Worm (Caenorhabditis elegans) whole organism, young adult: Measurements from ENCODE around the gene Y38H6C.24.

Source experiments
- B0336.3 ChIP-seq: fragments of 200-800 bp; sonication (Bioruptor generic); IDR thresholded peaks from 2 replicates; pipeline ENCODE4 v1.3.6; 2022; ENCODE audit warnings: missing genetic modification characterization, missing compliant biosample characterization
- F39B2.1 ChIP-seq: fragments of 200-800 bp; sonication (Bioruptor generic); IDR thresholded peaks from 2 replicates; pipeline ENCODE4 v1.3.6; 2022; ENCODE audit warnings: missing genetic modification reagents, missing genetic modification characterization, missing compliant biosample characterization
- ama-1 ChIP-seq, 3 experiments: fragments of 150-350 bp in 1 of 3; sonication (generic microtip) in 2 of 3; optimal IDR thresholded peaks; 2 replicates each; lab custom pipeline; 2014 to 2018; ENCODE audit warnings: missing biosample characterization in 2 of 3, missing genetic modification characterization in 2 of 3, missing genetic modification reagents in 2 of 3
- attf-3 ChIP-seq: fragments of 200-800 bp; sonication (Bioruptor generic); conservative IDR thresholded peaks from 2 replicates; pipeline ENCODE4 v1.3.6; 2022; ENCODE audit warnings: missing genetic modification reagents, missing genetic modification characterization, missing compliant biosample characterization
- dpff-1 ChIP-seq: sonication (generic microtip); optimal IDR thresholded peaks from 2 replicates; lab custom pipeline; 2017; ENCODE audit warnings: mild to moderate bottlenecking, missing genetic modification characterization, missing compliant biosample characterization
- let-526 ChIP-seq: fragments of 200-800 bp; sonication (Bioruptor generic); IDR thresholded peaks from 2 replicates; pipeline ENCODE4 v1.3.6; 2022; ENCODE audit warnings: missing genetic modification reagents, missing genetic modification characterization, missing compliant biosample characterization
- lsl-1 ChIP-seq: fragments of 200-800 bp; sonication (Bioruptor generic); optimal IDR thresholded peaks from 2 replicates; lab custom pipeline; 2018; ENCODE audit warnings: mild to moderate bottlenecking, missing genetic modification characterization, moderate library complexity, missing compliant biosample characterization
- nfyb-1 ChIP-seq: fragments of 200-800 bp; sonication (Bioruptor generic); IDR thresholded peaks from 2 replicates; pipeline ENCODE4 v1.3.6; 2022; ENCODE audit warnings: missing genetic modification reagents, missing genetic modification characterization, missing compliant biosample characterization
- nhr-179 ChIP-seq: sonication (generic microtip); optimal IDR thresholded peaks from 2 replicates; lab custom pipeline; 2016; ENCODE audit warnings: mild to moderate bottlenecking, missing genetic modification characterization, missing compliant biosample characterization
- snpc-4 ChIP-seq, 5 experiments: fragments of 150-350 bp in 1 of 5; sonication (generic microtip) in 4 of 5; optimal IDR thresholded peaks; 2 replicates each; lab custom pipeline; 2014 to 2018; ENCODE audit warnings: missing genetic modification characterization in 5 of 5, missing biosample characterization in 3 of 5, antibody characterized with exemption in 2 of 5, mild to moderate bottlenecking in 2 of 5, missing compliant biosample characterization in 2 of 5, missing genotype in 2 of 5, moderate library complexity in 2 of 5, missing genetic modification reagents in 1 of 5
- somi-1 ChIP-seq: fragments of 200-800 bp; sonication (Bioruptor generic); optimal IDR thresholded peaks from 2 replicates; lab custom pipeline; 2018; ENCODE audit warnings: mild to moderate bottlenecking, missing genetic modification characterization, missing compliant biosample characterization
- ztf-6 ChIP-seq: fragments of 200-800 bp; sonication (Bioruptor generic); IDR thresholded peaks from 2 replicates; pipeline ENCODE4 v1.3.6; 2022; ENCODE audit warnings: missing genetic modification reagents, missing genetic modification characterization, missing compliant biosample characterization

DNA sequence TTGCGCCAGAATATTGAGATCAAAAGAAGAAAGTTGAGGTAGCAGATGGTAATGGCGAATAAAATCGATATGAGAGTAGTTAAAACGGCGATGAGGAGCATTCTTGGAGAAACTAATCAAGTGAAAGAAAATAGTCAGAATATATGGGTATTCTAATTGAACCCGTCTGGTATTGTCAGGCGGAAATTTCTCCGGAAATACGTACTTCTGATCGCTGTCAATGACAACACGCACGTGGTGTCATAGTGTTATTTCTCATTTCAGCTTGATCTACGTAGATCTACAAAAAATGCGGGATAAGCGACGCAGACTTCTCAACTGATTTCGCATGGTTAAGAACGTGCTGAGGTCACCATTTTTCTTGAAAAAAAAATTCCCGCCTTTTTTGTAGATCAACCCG, 33.9 kb upstream of the Y38H6C.24 start, which contains the start of gene srbc-79:
- no peak for TF ChIP-seq attf-3 (GFP tag; lab: Robert Waterston, UW)
- no peak for TF ChIP-seq snpc-4 (GFP tag; optimal IDR thresholded peaks at IDR 0.05; lab: Kevin White, UChicago)
- no peak for TF ChIP-seq snpc-4 (tag; optimal IDR thresholded peaks at IDR 0.05; lab: Kevin White, UChicago)
- no peak for TF ChIP-seq ztf-6 (GFP tag; lab: Robert Waterston, UW)
- TF ChIP-seq lsl-1 (GFP tag; lab: Kevin White, UChicago): no peak
- TF ChIP-seq ama-1 (optimal IDR thresholded peaks at IDR 0.05; lab: Kevin White, UChicago): no peak
- TF ChIP-seq ama-1 (GFP tag; optimal IDR thresholded peaks at IDR 0.05; lab: Kevin White, UChicago): no peak
- TF ChIP-seq let-526 (GFP tag; lab: Robert Waterston, UW): no peak
- no peak for TF ChIP-seq B0336.3
- no peak for TF ChIP-seq dpff-1 (tag; lab: Kevin White, UChicago)
- no peak for TF ChIP-seq nhr-179 (tag; lab: Kevin White, UChicago)
- no peak for TF ChIP-seq somi-1 (GFP tag; lab: Kevin White, UChicago)
- TF ChIP-seq F39B2.1 (GFP tag; lab: Robert Waterston, UW): no peak
- TF ChIP-seq nfyb-1 (GFP tag; lab: Robert Waterston, UW): no peak
